Worm (Caenorhabditis elegans) whole organism, early embryonic: ENCODE data around the gene W08A12.2.

Source experiments
- B0310.2 ChIP-seq: sonication (generic microtip); optimal IDR thresholded peaks from 2 replicates; lab custom pipeline; 2016; ENCODE audit warnings: mild to moderate bottlenecking, missing genetic modification characterization, missing compliant biosample characterization
- F13C5.2 ChIP-seq: sonication (generic microtip); optimal IDR thresholded peaks from 2 replicates; lab custom pipeline; 2017; ENCODE audit warnings: mild to moderate bottlenecking, missing genetic modification characterization, inconsistent platforms, missing compliant biosample characterization
- aly-1 ChIP-seq: sonication (generic microtip); optimal IDR thresholded peaks from 2 replicates; lab custom pipeline; 2016; ENCODE audit warnings: missing genetic modification characterization, missing compliant biosample characterization
- ama-1 ChIP-seq: fragments of 150-350 bp; optimal IDR thresholded peaks from 2 replicates; lab custom pipeline; 2014
- ceh-13 ChIP-seq: fragments of 200-800 bp; sonication (Bioruptor generic); optimal IDR thresholded peaks from 2 replicates; lab custom pipeline; 2018; ENCODE audit warnings: mild to moderate bottlenecking, missing genetic modification characterization, missing compliant biosample characterization
- ceh-36 ChIP-seq: sonication (generic microtip); optimal IDR thresholded peaks from 2 replicates; lab custom pipeline; 2016; ENCODE audit warnings: missing genetic modification characterization, inconsistent platforms, missing compliant biosample characterization
- ets-7 ChIP-seq: sonication (generic microtip); optimal IDR thresholded peaks from 2 replicates; lab custom pipeline; 2016; ENCODE audit warnings: missing genotype, missing genetic modification characterization, missing compliant biosample characterization
- flt-1 ChIP-seq: fragments of 200-800 bp; sonication (Bioruptor generic); IDR thresholded peaks from 2 replicates; pipeline ENCODE4 v1.3.6; 2022; ENCODE audit warnings: missing genetic modification characterization, missing compliant biosample characterization
- hmbx-1 ChIP-seq: sonication (generic microtip); optimal IDR thresholded peaks from 2 replicates; lab custom pipeline; 2016; ENCODE audit warnings: mild to moderate bottlenecking, missing genetic modification characterization, missing compliant biosample characterization
- hmg-4 ChIP-seq: fragments of 200-800 bp; sonication (Bioruptor generic); optimal IDR thresholded peaks from 2 replicates; lab custom pipeline; 2018; ENCODE audit warnings: mild to moderate bottlenecking, missing genetic modification characterization, missing compliant biosample characterization
- hnd-1 ChIP-seq: sonication (generic microtip); optimal IDR thresholded peaks from 2 replicates; lab custom pipeline; 2016; ENCODE audit warnings: missing genetic modification characterization, missing compliant biosample characterization
- pes-1 ChIP-seq: fragments of 200-800 bp; sonication (Bioruptor generic); IDR thresholded peaks from 2 replicates; pipeline ENCODE4 v1.3.6; 2022; ENCODE audit warnings: missing genetic modification reagents, missing genetic modification characterization, missing compliant biosample characterization
- scrt-1 ChIP-seq: fragments of 200-800 bp; sonication (Bioruptor generic); IDR thresholded peaks from 2 replicates; pipeline ENCODE4 v1.3.6; 2022; ENCODE audit warnings: missing genetic modification characterization, missing compliant biosample characterization
- sea-1 ChIP-seq: fragments of 200-800 bp; sonication (Bioruptor generic); conservative IDR thresholded peaks from 2 replicates; pipeline ENCODE4 v1.3.6; 2022; ENCODE audit warnings: missing genetic modification characterization, missing compliant biosample characterization
- tbx-11 ChIP-seq: fragments of 200-800 bp; sonication (Bioruptor generic); IDR thresholded peaks from 2 replicates; pipeline ENCODE4 v1.3.6; 2022; ENCODE audit warnings: missing genetic modification characterization, missing compliant biosample characterization
- tbx-37 ChIP-seq: fragments of 200-800 bp; sonication (Bioruptor generic); conservative IDR thresholded peaks from 2 replicates; pipeline ENCODE4 v1.3.6; 2022; ENCODE audit warnings: missing genetic modification reagents, missing genetic modification characterization, missing compliant biosample characterization
- tra-4 ChIP-seq: sonication (generic microtip); optimal IDR thresholded peaks from 2 replicates; lab custom pipeline; 2017; ENCODE audit warnings: missing genetic modification characterization, missing compliant biosample characterization

W08A12.2 gene

ce11 chrV:3711544-3711943, 25.9 kb upstream of the W08A12.2 start:
- no peak for TF ChIP-seq hmbx-1 (tag; lab: Kevin White, UChicago)
- no peak for TF ChIP-seq pes-1 (GFP tag; lab: Robert Waterston, UW)
- TF ChIP-seq F13C5.2 = no peak
- no peak for TF ChIP-seq tbx-37
- TF ChIP-seq ets-7 = no peak
- no peak for TF ChIP-seq ama-1 (lab: Kevin White, UChicago)
- TF ChIP-seq ceh-36 (tag; lab: Kevin White, UChicago) = no peak
- no peak for TF ChIP-seq sea-1 (GFP tag; lab: Robert Waterston, UW)
- no peak for TF ChIP-seq B0310.2 (tag; lab: Kevin White, UChicago)
- no peak for TF ChIP-seq tbx-11 (GFP tag; lab: Robert Waterston, UW)
- no peak for TF ChIP-seq hnd-1 (tag; lab: Kevin White, UChicago)
- no peak for TF ChIP-seq flt-1 (GFP tag; lab: Robert Waterston, UW)
- TF ChIP-seq aly-1 (tag; lab: Kevin White, UChicago) = no peak

- TF ChIP-seq flt-1 (GFP tag; lab: Robert Waterston, UW) (no peak), ceh-36 (tag; lab: Kevin White, UChicago) (no peak)
These were observed 21.2 kb upstream of the W08A12.2 start for ce11 chrV:3706893-3707292.

ce11 chrV:3706167-3706566, 20.5 kb upstream of the W08A12.2 start:
- no peak for TF ChIP-seq ceh-13
- TF ChIP-seq tbx-11 (GFP tag; lab: Robert Waterston, UW) = no peak
- TF ChIP-seq aly-1 (tag; lab: Kevin White, UChicago) = no peak

- no peak for TF ChIP-seq F13C5.2
- TF ChIP-seq hmbx-1 (tag; lab: Kevin White, UChicago) = no peak
- TF ChIP-seq ama-1 (lab: Kevin White, UChicago) = no peak
- no peak for TF ChIP-seq aly-1 (tag; lab: Kevin White, UChicago)
- TF ChIP-seq ets-7 = no peak
- no peak for TF ChIP-seq scrt-1 (GFP tag; lab: Robert Waterston, UW)
- TF ChIP-seq pes-1 (GFP tag; lab: Robert Waterston, UW) = no peak
- no peak for TF ChIP-seq sea-1 (GFP tag; lab: Robert Waterston, UW)
- TF ChIP-seq tbx-37 = no peak
- no peak for TF ChIP-seq B0310.2 (tag; lab: Kevin White, UChicago)
- TF ChIP-seq ceh-13 = no peak
- TF ChIP-seq flt-1 (GFP tag; lab: Robert Waterston, UW) = no peak
- no peak for TF ChIP-seq hnd-1 (tag; lab: Kevin White, UChicago)
- TF ChIP-seq ceh-36 (tag; lab: Kevin White, UChicago) = no peak
- no peak for TF ChIP-seq hmg-4 (GFP tag; lab: Kevin White, UChicago)
- TF ChIP-seq tbx-11 (GFP tag; lab: Robert Waterston, UW) = no peak
- no peak for TF ChIP-seq tra-4 (tag; lab: Kevin White, UChicago)
These were observed 19.0 kb upstream of the W08A12.2 start, which contains the start of gene lin-40 for ce11 chrV:3704688-3705087. TSS of gene lin-40 (plus strand) at chrV:3704988.

ce11 chrV:3703888-3704287, 18.2 kb upstream of the W08A12.2 start:
- no peak for TF ChIP-seq hmbx-1 (tag; lab: Kevin White, UChicago)
- TF ChIP-seq ceh-36 (tag; lab: Kevin White, UChicago) = no peak
- TF ChIP-seq F13C5.2 = no peak
- TF ChIP-seq hmg-4 (GFP tag; lab: Kevin White, UChicago) = no peak
- no peak for TF ChIP-seq ceh-13
- TF ChIP-seq ets-7 = no peak
- TF ChIP-seq sea-1 (GFP tag; lab: Robert Waterston, UW) = no peak
- TF ChIP-seq ama-1 (lab: Kevin White, UChicago) = no peak
- no peak for TF ChIP-seq tbx-37
- TF ChIP-seq tbx-11 (GFP tag; lab: Robert Waterston, UW) = no peak
- no peak for TF ChIP-seq scrt-1 (GFP tag; lab: Robert Waterston, UW)
- TF ChIP-seq flt-1 (GFP tag; lab: Robert Waterston, UW) = no peak
- no peak for TF ChIP-seq tra-4 (tag; lab: Kevin White, UChicago)
- no peak for TF ChIP-seq hnd-1 (tag; lab: Kevin White, UChicago)
- TF ChIP-seq pes-1 (GFP tag; lab: Robert Waterston, UW) = no peak

- no peak for TF ChIP-seq B0310.2 (tag; lab: Kevin White, UChicago)
These were observed 17.3 kb upstream of the W08A12.2 start for ce11 chrV:3702998-3703397.

ce11 chrV:3698497-3698896, 12.8 kb upstream of the W08A12.2 start:
- TF ChIP-seq scrt-1 (GFP tag; lab: Robert Waterston, UW) (no peak), ceh-36 (tag; lab: Kevin White, UChicago) (no peak), hmg-4 (GFP tag; lab: Kevin White, UChicago) (no peak), ets-7 (no peak), ama-1 (lab: Kevin White, UChicago) (no peak)

ce11 chrV:3697071-3697470, 11.4 kb upstream of the W08A12.2 start:
- TF ChIP-seq ama-1 (lab: Kevin White, UChicago) = no peak

ce11 chrV:3695254-3695653, 9.6 kb upstream of the W08A12.2 start:
- TF ChIP-seq flt-1 (GFP tag; lab: Robert Waterston, UW) (no peak), hnd-1 (tag; lab: Kevin White, UChicago) (no peak), aly-1 (tag; lab: Kevin White, UChicago) (no peak), ets-7 (no peak), tra-4 (tag; lab: Kevin White, UChicago) (no peak), B0310.2 (tag; lab: Kevin White, UChicago) (no peak), ama-1 (lab: Kevin White, UChicago) (no peak), ceh-13 (no peak), hmbx-1 (tag; lab: Kevin White, UChicago) (no peak), ceh-36 (tag; lab: Kevin White, UChicago) (no peak), scrt-1 (GFP tag; lab: Robert Waterston, UW) (no peak), tbx-37 (no peak), tbx-11 (GFP tag; lab: Robert Waterston, UW) (no peak)
